Fruit fly (Drosophila melanogaster): ENCODE data around the gene Esp.

Gene Esp

dm6 chr3R:24850420-24850819 lies 8.7 kb downstream of the Esp start, which contains the start of gene CG7006 (continued):
- TF ChIP-seq Dll (GFP tag; IDR thresholded peaks at IDR 0.05; ENCODE audit: partially characterized antibody) (peak; percentile 80), aop (GFP tag; IDR thresholded peaks at IDR 0.05) (0 out of 2 replicates have a peak, but pooled peaks have one; percentile 28), Hsf (GFP tag; optimal IDR thresholded peaks at IDR 0.05) (peak; percentile 74), ewg (GFP tag; optimal IDR thresholded peaks at IDR 0.05) (peak; percentile 15), CG15011 (GFP tag; optimal IDR thresholded peaks at IDR 0.05) (peak; percentile 30), E2f2 (GFP tag; IDR thresholded peaks at IDR 0.05) (peak; percentile 96), chm (GFP tag; IDR thresholded peaks at IDR 0.05) (peak; percentile 54; the same call in 1 of the 2 replicates), Drgx (GFP tag; IDR thresholded peaks at IDR 0.05) (no peak), fd96Cb (tag; optimal IDR thresholded peaks at IDR 0.05) (peak; percentile 12), klu (GFP tag; IDR thresholded peaks at IDR 0.05) (peak; percentile 62; the same call in 1 of the 2 replicates), toy (GFP tag; IDR thresholded peaks at IDR 0.05) (no peak), CG6791 (GFP tag; IDR thresholded peaks at IDR 0.05; ENCODE audit: partially characterized antibody) (peak; percentile 88), Doc2 (GFP tag; IDR thresholded peaks at IDR 0.05) (no peak), CG11504 (tag; optimal IDR thresholded peaks at IDR 0.05) (no peak), GATAe (GFP tag; conservative IDR thresholded peaks at IDR 0.05) (no peak; the same call in 1 of the 2 replicates), hkb (optimal IDR thresholded peaks at IDR 0.05) (no peak), hkb (GFP tag; IDR thresholded peaks at IDR 0.05) (peak; percentile 43; the same call in 1 of the 2 replicates), caup (GFP tag; optimal IDR thresholded peaks at IDR 0.05; ENCODE audit: severe bottlenecking) (peak; percentile 80), CG9876 (GFP tag; optimal IDR thresholded peaks at IDR 0.05) (peak; percentile 70), bigmax (GFP tag; optimal IDR thresholded peaks at IDR 0.05) (no peak), CG11456 (GFP tag; IDR thresholded peaks at IDR 0.05) (peak; percentile 85), seq (GFP tag; IDR thresholded peaks at IDR 0.05) (no peak), Pdp1 (GFP tag; optimal IDR thresholded peaks at IDR 0.05) (peak; percentile 65 to 78), dan (GFP tag; IDR thresholded peaks at IDR 0.05) (no peak), Bdp1 (GFP tag; optimal IDR thresholded peaks at IDR 0.05) (peak; percentile 61), CG9817 (tag; optimal IDR thresholded peaks at IDR 0.05) (peak; percentile 70), Eip74EF (GFP tag; optimal IDR thresholded peaks at IDR 0.05) (no peak), D (optimal IDR thresholded peaks at IDR 0.05) (no peak), D (GFP tag; optimal IDR thresholded peaks at IDR 0.05) (no peak), E2f1 (GFP tag; IDR thresholded peaks at IDR 0.05) (0 out of 2 replicates have a peak, but pooled peaks have one; percentile 42), pan (optimal IDR thresholded peaks at IDR 0.05) (no peak), pan (GFP tag; optimal IDR thresholded peaks at IDR 0.05 in 1 of 2, IDR thresholded peaks at IDR 0.05 in 1 of 2) (peak in 1 of 2 experiments; percentile 60), Ptx1 (GFP tag; IDR thresholded peaks at IDR 0.05) (peak; percentile 64), br (optimal IDR thresholded peaks at IDR 0.05) (no peak), dmrt11E (tag; optimal IDR thresholded peaks at IDR 0.05) (peak; percentile 55), CG9437 (GFP tag; optimal IDR thresholded peaks at IDR 0.05) (peak; percentile 26), nerfin-2 (GFP tag; IDR thresholded peaks at IDR 0.05; ENCODE audit: partially characterized antibody) (0 out of 2 replicates have a peak, but pooled peaks have one; percentile 54), CG2889 (GFP tag; IDR thresholded peaks at IDR 0.05) (no peak), CG17612 (GFP tag; IDR thresholded peaks at IDR 0.05) (peak; percentile 21; the same call in 1 of the 2 replicates), Sry-δ (GFP tag; optimal IDR thresholded peaks at IDR 0.05) (peak; percentile 76), Deaf1 (tag; optimal IDR thresholded peaks at IDR 0.05) (no peak), dm (GFP tag; optimal IDR thresholded peaks at IDR 0.05) (peak; percentile 94), CG16863 (GFP tag; optimal IDR thresholded peaks at IDR 0.05) (peak; percentile 43), pzg (GFP tag; optimal IDR thresholded peaks at IDR 0.05) (peak; percentile 94), Ssrp (tag; optimal IDR thresholded peaks at IDR 0.05) (no peak), CG2129 (GFP tag; IDR thresholded peaks at IDR 0.05; ENCODE audit: partially characterized antibody) (0 out of 2 replicates have a peak, but pooled peaks have one; percentile 16), gro (GFP tag; optimal IDR thresholded peaks at IDR 0.05) (peak; percentile 87), CG11398 (GFP tag; optimal IDR thresholded peaks at IDR 0.05) (peak; percentile 46), Hr51 (GFP tag; optimal IDR thresholded peaks at IDR 0.05) (peak in 1 of 2 experiments; percentile 73), knrl (GFP tag; IDR thresholded peaks at IDR 0.05; ENCODE audit: partially characterized antibody) (peak; percentile 78)
